Worm (Caenorhabditis elegans): ENCODE measurements around the gene tsp-17.
A peak's percentile ranks its signal among the peaks of the same experiment; 100 is the strongest.

Gene tsp-17

DNA sequence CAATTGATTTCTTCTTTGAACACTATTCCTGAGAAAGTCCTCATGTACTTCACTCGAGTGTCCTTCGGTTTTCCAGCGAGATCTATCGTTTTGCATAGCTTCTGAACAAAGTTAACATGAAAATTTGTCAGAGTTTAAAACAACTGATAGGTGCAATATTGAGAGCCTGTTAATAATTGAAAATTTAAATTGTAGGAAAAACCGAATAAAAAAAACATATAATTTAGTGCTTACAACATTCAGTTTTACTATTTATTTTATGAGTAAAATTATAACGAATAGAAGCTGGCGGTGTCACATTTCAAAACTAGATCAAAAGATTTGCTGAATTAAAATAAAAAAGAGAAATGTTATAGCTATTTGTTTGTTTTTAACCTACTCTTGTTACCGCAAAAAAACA, 12.2 kb downstream of the tsp-17 start, which contains the start of gene C02F12.8:
TSS of gene C02F12.8 (minus strand) at position 101 of the 400 bp plus-strand sequence.
- TF ChIP-seq skn-1 (tag; optimal IDR thresholded peaks at IDR 0.05) (no peak), nhr-23 (tag; optimal IDR thresholded peaks at IDR 0.05) (no peak), nhr-25 (tag; optimal IDR thresholded peaks at IDR 0.05) (no peak), nhr-12 (tag; optimal IDR thresholded peaks at IDR 0.05) (no peak), lin-13 (GFP tag; optimal IDR thresholded peaks at IDR 0.05) (no peak), nhr-77 (tag; optimal IDR thresholded peaks at IDR 0.05) (no peak), egl-27 (tag; optimal IDR thresholded peaks at IDR 0.05) (no peak), unc-39 (tag; optimal IDR thresholded peaks at IDR 0.05) (no peak), snpc-4 (tag; optimal IDR thresholded peaks at IDR 0.05) (no peak), ztf-11 (tag; optimal IDR thresholded peaks at IDR 0.05) (no peak), lin-11 (tag; optimal IDR thresholded peaks at IDR 0.05) (no peak), ceh-82 (tag; optimal IDR thresholded peaks at IDR 0.05) (no peak)

DNA sequence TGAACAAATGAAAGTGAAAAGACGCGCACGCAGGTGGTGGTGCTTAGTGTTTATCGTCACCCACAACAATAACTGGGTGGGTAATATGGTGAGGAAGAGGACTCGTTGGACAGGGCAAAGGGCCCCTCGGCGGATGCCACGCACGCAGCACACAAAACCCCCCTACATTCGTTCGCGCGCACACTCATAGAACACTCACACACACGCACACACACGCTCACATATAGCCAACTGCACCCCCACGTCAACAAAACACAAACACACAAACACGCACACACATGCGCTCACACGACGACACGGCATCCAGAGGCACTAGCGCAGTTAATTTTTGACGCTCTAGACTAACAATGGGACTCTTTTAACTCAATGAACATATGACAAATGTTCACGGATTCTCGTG, 13.2 kb downstream of the tsp-17 start:
- no peak for TF ChIP-seq nhr-25 (tag; optimal IDR thresholded peaks at IDR 0.05)
- TF ChIP-seq sem-4 (tag; optimal IDR thresholded peaks at IDR 0.05), result peak; percentile 39
- no peak for TF ChIP-seq elt-3 (tag; optimal IDR thresholded peaks at IDR 0.05)
- peak; percentile 60 for TF ChIP-seq unc-55 (GFP tag; optimal IDR thresholded peaks at IDR 0.05)
- no peak for TF ChIP-seq nhr-6 (tag; optimal IDR thresholded peaks at IDR 0.05)
- TF ChIP-seq F13H6.1 (tag; optimal IDR thresholded peaks at IDR 0.05), result peak; percentile 65
- TF ChIP-seq sma-9 (GFP tag; optimal IDR thresholded peaks at IDR 0.05), result peak; percentile 14
- no peak for TF ChIP-seq sma-9 (tag; optimal IDR thresholded peaks at IDR 0.05)
- TF ChIP-seq dmd-4 (tag; optimal IDR thresholded peaks at IDR 0.05), result no peak
- no peak for TF ChIP-seq nhr-12 (tag; optimal IDR thresholded peaks at IDR 0.05)
- no peak for TF ChIP-seq nhr-21 (tag; optimal IDR thresholded peaks at IDR 0.05)
- TF ChIP-seq peb-1 (tag; optimal IDR thresholded peaks at IDR 0.05), result no peak
- no peak for TF ChIP-seq R02D3.7 (tag; optimal IDR thresholded peaks at IDR 0.05)
- TF ChIP-seq lsy-2 (tag; optimal IDR thresholded peaks at IDR 0.05), result peak in 1 of 2 experiments; percentile 53
- TF ChIP-seq gmeb-1 (tag; optimal IDR thresholded peaks at IDR 0.05), result no peak
- peak; percentile 85 for TF ChIP-seq nhr-129 (tag; optimal IDR thresholded peaks at IDR 0.05)
- TF ChIP-seq aly-2 (tag; optimal IDR thresholded peaks at IDR 0.05), result no peak
- no peak for TF ChIP-seq ceh-82 (tag; optimal IDR thresholded peaks at IDR 0.05)
- TF ChIP-seq ceh-16 (tag; optimal IDR thresholded peaks at IDR 0.05), result no peak
- no peak for TF ChIP-seq nhr-10 (tag; optimal IDR thresholded peaks at IDR 0.05)
- no peak for TF ChIP-seq nhr-23 (tag; optimal IDR thresholded peaks at IDR 0.05)
- no peak for TF ChIP-seq snpc-4 (tag; optimal IDR thresholded peaks at IDR 0.05)
- no peak for TF ChIP-seq fos-1 (tag; optimal IDR thresholded peaks at IDR 0.05)
- no peak for TF ChIP-seq mbf-1 (tag; optimal IDR thresholded peaks at IDR 0.05)
- no peak for TF ChIP-seq skn-1 (tag; optimal IDR thresholded peaks at IDR 0.05)
- TF ChIP-seq lin-39 (tag; optimal IDR thresholded peaks at IDR 0.05), result no peak
- peak in 1 of 2 experiments; percentile 32 for TF ChIP-seq mdl-1 (tag; optimal IDR thresholded peaks at IDR 0.05)
- no peak for TF ChIP-seq unc-39 (tag; optimal IDR thresholded peaks at IDR 0.05)
- TF ChIP-seq ama-1 (optimal IDR thresholded peaks at IDR 0.05), result no peak
- TF ChIP-seq elt-1 (tag; optimal IDR thresholded peaks at IDR 0.05), result no peak
- TF ChIP-seq zag-1 (tag; optimal IDR thresholded peaks at IDR 0.05), result peak; percentile 54
- TF ChIP-seq nhr-77 (tag; optimal IDR thresholded peaks at IDR 0.05), result no peak
- no peak for TF ChIP-seq alr-1 (tag; optimal IDR thresholded peaks at IDR 0.05)
- TF ChIP-seq C34F6.9 (tag; optimal IDR thresholded peaks at IDR 0.05), result peak; percentile 65
- TF ChIP-seq nhr-11 (tag; optimal IDR thresholded peaks at IDR 0.05), result no peak
- no peak for TF ChIP-seq sma-3 (GFP tag; optimal IDR thresholded peaks at IDR 0.05)
- no peak for TF ChIP-seq unc-62 (GFP tag; optimal IDR thresholded peaks at IDR 0.05)
- peak; percentile 88 for TF ChIP-seq crh-2 (tag; optimal IDR thresholded peaks at IDR 0.05)
- TF ChIP-seq nhr-237 (tag; optimal IDR thresholded peaks at IDR 0.05), result no peak
- TF ChIP-seq ZK546.5 (tag; optimal IDR thresholded peaks at IDR 0.05), result no peak
- no peak for TF ChIP-seq lin-13 (GFP tag; optimal IDR thresholded peaks at IDR 0.05)
- TF ChIP-seq ztf-1 (GFP tag; conservative IDR thresholded peaks at IDR 0.05), result no peak
- peak; percentile 17 for TF ChIP-seq lin-11 (tag; optimal IDR thresholded peaks at IDR 0.05)
- peak; percentile 22 for TF ChIP-seq egl-27 (tag; optimal IDR thresholded peaks at IDR 0.05)
- TF ChIP-seq mab-5 (tag; optimal IDR thresholded peaks at IDR 0.05), result no peak
- no peak for TF ChIP-seq blmp-1 (tag; optimal IDR thresholded peaks at IDR 0.05; ENCODE audit: insufficient read depth)
- no peak for TF ChIP-seq ztf-4 (tag; optimal IDR thresholded peaks at IDR 0.05)
- TF ChIP-seq ztf-11 (tag; optimal IDR thresholded peaks at IDR 0.05), result no peak
